Worm (Caenorhabditis elegans) whole organism, L1 larva: ENCODE results near the gene K01A11.1.

Experiments used
- ceh-63 ChIP-seq: fragments of 200-800 bp; sonication (Bioruptor generic); optimal IDR thresholded peaks from 2 replicates; lab custom pipeline; 2018; ENCODE audit warnings: mild to moderate bottlenecking, missing genetic modification characterization, missing compliant biosample characterization
- ceh-8 ChIP-seq: fragments of 200-800 bp; sonication (Bioruptor generic); optimal IDR thresholded peaks from 2 replicates; lab custom pipeline; 2018; ENCODE audit warnings: mild to moderate bottlenecking, missing genetic modification characterization, moderate library complexity, missing compliant biosample characterization
- ceh-82 ChIP-seq, 3 experiments: fragments of 150-350 bp in 1 of 3; sonication (generic microtip) in 2 of 3; optimal IDR thresholded peaks; 2 replicates each; lab custom pipeline; 2014 to 2017; ENCODE audit warnings: missing biosample characterization in 3 of 3, missing genetic modification characterization in 3 of 3
- elt-2 ChIP-seq: sonication (generic microtip); optimal IDR thresholded peaks from 2 replicates; lab custom pipeline; 2016; ENCODE audit warnings: missing genetic modification characterization, mild to moderate bottlenecking, inconsistent platforms, missing compliant biosample characterization, missing genetic modification reagents
- elt-3 ChIP-seq, 6 experiments: fragments of 150-350 bp in 1 of 6; sonication (generic microtip); optimal IDR thresholded peaks; 2 replicates each; lab custom pipeline; 2017 to 2018; ENCODE audit warnings: missing biosample characterization in 6 of 6, missing genetic modification characterization in 6 of 6, inconsistent platforms in 1 of 6
- fos-1 ChIP-seq: fragments of 150-350 bp; optimal IDR thresholded peaks from 2 replicates; lab custom pipeline; 2014; ENCODE audit warnings: missing biosample characterization, missing genetic modification characterization
- jun-1 ChIP-seq: fragments of 150-350 bp; optimal IDR thresholded peaks from 2 replicates; lab custom pipeline; 2014; ENCODE audit warnings: missing biosample characterization, missing genetic modification reagents, missing genetic modification characterization
- nhr-28 ChIP-seq: fragments of 150-350 bp; optimal IDR thresholded peaks from 2 replicates; lab custom pipeline; 2014; ENCODE audit warnings: missing biosample characterization, missing genetic modification characterization
- nhr-47 ChIP-seq: sonication (generic microtip); optimal IDR thresholded peaks from 2 replicates; lab custom pipeline; 2016; ENCODE audit warnings: mild to moderate bottlenecking, missing genetic modification characterization, moderate library complexity, missing compliant biosample characterization
- nhr-77 ChIP-seq: fragments of 150-350 bp; optimal IDR thresholded peaks from 2 replicates; lab custom pipeline; 2014; ENCODE audit warnings: missing biosample characterization, missing genetic modification characterization
- snpc-4 ChIP-seq: fragments of 150-350 bp; optimal IDR thresholded peaks from 2 replicates; lab custom pipeline; 2014; ENCODE audit warnings: missing biosample characterization, missing genetic modification characterization
- unc-62 ChIP-seq: fragments of 150-350 bp; optimal IDR thresholded peaks from 2 replicates; lab custom pipeline; 2014; ENCODE audit warnings: missing biosample characterization, missing genetic modification reagents, missing genetic modification characterization
- zag-1 ChIP-seq: fragments of 150-350 bp; optimal IDR thresholded peaks from 2 replicates; lab custom pipeline; 2014; ENCODE audit warnings: missing biosample characterization, missing genetic modification characterization
- ztf-11 ChIP-seq, 2 experiments: sonication (generic microtip); optimal IDR thresholded peaks; 2 replicates each; lab custom pipeline; 2016 to 2017; ENCODE audit warnings: missing genetic modification characterization in 2 of 2, missing biosample characterization in 1 of 2, missing compliant biosample characterization in 1 of 2

ce11 chrIII:3404354-3404913, 26.9 kb downstream of the K01A11.1 start, which contains the start of the genes npp-9 and F59A2.5:
- TF ChIP-seq unc-62, result no peak
- TF ChIP-seq elt-2 (tag; lab: Kevin White, UChicago), result no peak
- TF ChIP-seq elt-3 (tag; optimal IDR thresholded peaks at IDR 0.05; lab: Kevin White, UChicago), result no peak
- no peak for TF ChIP-seq snpc-4 (tag; lab: Kevin White, UChicago)
- TF ChIP-seq ceh-63, result no peak
- no peak for TF ChIP-seq ztf-11 (tag; optimal IDR thresholded peaks at IDR 0.05; lab: Kevin White, UChicago)
- peak; percentile 36 for TF ChIP-seq nhr-47 (tag; lab: Kevin White, UChicago)
- no peak for TF ChIP-seq nhr-28 (tag; lab: Kevin White, UChicago)
- peak; percentile 29 for TF ChIP-seq nhr-77 (tag; lab: Kevin White, UChicago)
- no peak for TF ChIP-seq zag-1 (tag; lab: Kevin White, UChicago)
- TF ChIP-seq jun-1 (tag; lab: Kevin White, UChicago), result peak; percentile 46
- TF ChIP-seq ceh-8 (GFP tag; lab: Kevin White, UChicago), result no peak
- TF ChIP-seq ceh-82 (tag; optimal IDR thresholded peaks at IDR 0.05; lab: Kevin White, UChicago), result peak in 1 of 3 experiments; percentile 62
- no peak for TF ChIP-seq fos-1 (tag; lab: Kevin White, UChicago)
